Fruit fly (Drosophila melanogaster) whole organism, prepupa: Measurements from ENCODE around the gene CG11456.

Experiments used
- Blimp-1 ChIP-seq: fragments of 200-800 bp; sonication (Bioruptor generic); optimal IDR thresholded peaks from 3 replicates; lab custom pipeline; 2017; ENCODE audit warnings: missing biosample characterization, missing genetic modification characterization, mild to moderate bottlenecking, moderate library complexity, missing genetic modification reagents
- CG10631 ChIP-seq: fragments of 200-800 bp; sonication (Bioruptor generic); optimal IDR thresholded peaks from 2 replicates; lab custom pipeline; 2016; ENCODE audit warnings: missing biosample characterization, missing genetic modification characterization
- CG10669 ChIP-seq: fragments of 200-800 bp; sonication (Bioruptor generic); optimal IDR thresholded peaks from 3 replicates; lab custom pipeline; 2018; ENCODE audit warnings: missing biosample characterization, mild to moderate bottlenecking, missing genetic modification characterization, moderate library complexity
- CG11294 ChIP-seq: fragments of 200-800 bp; sonication (Bioruptor generic); IDR thresholded peaks from 2 replicates; pipeline ENCODE4 v1.3.6; 2022; ENCODE audit warnings: missing biosample characterization, missing genetic modification characterization
- CG11762 ChIP-seq: fragments of 200-800 bp; sonication (Bioruptor generic); optimal IDR thresholded peaks from 3 replicates; lab custom pipeline; 2016; ENCODE audit warnings: missing biosample characterization, missing genetic modification characterization; ENCODE audit not compliant: insufficient read depth
- CG11902 ChIP-seq: fragments of 200-800 bp; sonication (Bioruptor generic); optimal IDR thresholded peaks from 3 replicates; lab custom pipeline; 2016; ENCODE audit warnings: missing biosample characterization, missing genetic modification characterization
- CG15336 ChIP-seq: fragments of 200-800 bp; sonication (Bioruptor generic); IDR thresholded peaks from 2 replicates; pipeline ENCODE4 v1.3.6; 2022; ENCODE audit warnings: missing biosample characterization, missing genetic modification characterization
- CG1621 ChIP-seq: fragments of 200-800 bp; sonication (Bioruptor generic); optimal IDR thresholded peaks from 3 replicates; lab custom pipeline; 2018; ENCODE audit warnings: missing biosample characterization, mild to moderate bottlenecking, missing genetic modification characterization
- CG16779 ChIP-seq: fragments of 200-800 bp; sonication (Bioruptor generic); optimal IDR thresholded peaks from 3 replicates; lab custom pipeline; 2017; ENCODE audit warnings: missing biosample characterization, mild to moderate bottlenecking, missing genetic modification characterization
- CG3032 ChIP-seq: fragments of 200-800 bp; optimal IDR thresholded peaks from 2 replicates; lab custom pipeline; 2019; ENCODE audit warnings: missing biosample characterization, mild to moderate bottlenecking, missing genetic modification characterization, moderate library complexity
- CG31627 ChIP-seq: fragments of 200-800 bp; sonication (Bioruptor generic); optimal IDR thresholded peaks from 3 replicates; lab custom pipeline; 2016; ENCODE audit warnings: missing biosample characterization, missing genetic modification characterization
- CG34406 ChIP-seq: fragments of 200-800 bp; sonication (Bioruptor generic); optimal IDR thresholded peaks from 3 replicates; lab custom pipeline; 2016; ENCODE audit warnings: missing biosample characterization, missing genetic modification characterization
- CG3919 ChIP-seq: fragments of 200-800 bp; sonication (Bioruptor generic); optimal IDR thresholded peaks from 3 replicates; lab custom pipeline; 2016; ENCODE audit warnings: missing biosample characterization, missing genetic modification characterization
- CG6276 ChIP-seq: fragments of 200-800 bp; sonication (Bioruptor generic); optimal IDR thresholded peaks from 2 replicates; lab custom pipeline; 2017; ENCODE audit warnings: missing biosample characterization, mild to moderate bottlenecking, missing genetic modification characterization
- CG6792 ChIP-seq: fragments of 200-800 bp; sonication (Bioruptor generic); optimal IDR thresholded peaks from 3 replicates; lab custom pipeline; 2016; ENCODE audit warnings: missing biosample characterization, missing genetic modification characterization
- CG6808 ChIP-seq: fragments of 200-800 bp; sonication (Bioruptor generic); optimal IDR thresholded peaks from 3 replicates; lab custom pipeline; 2017; ENCODE audit warnings: missing biosample characterization, missing genetic modification characterization, mild to moderate bottlenecking, moderate library complexity, missing genetic modification reagents
- CG6854 ChIP-seq: fragments of 200-800 bp; sonication (Bioruptor generic); optimal IDR thresholded peaks from 2 replicates; lab custom pipeline; 2017; ENCODE audit warnings: missing biosample characterization, mild to moderate bottlenecking, missing genetic modification characterization
- CG7368 ChIP-seq: fragments of 200-800 bp; sonication (Bioruptor generic); optimal IDR thresholded peaks from 3 replicates; lab custom pipeline; 2016; ENCODE audit warnings: missing biosample characterization, missing genetic modification characterization
- CG8632 ChIP-seq: fragments of 200-800 bp; sonication (Bioruptor generic); optimal IDR thresholded peaks from 3 replicates; lab custom pipeline; 2016; ENCODE audit warnings: missing biosample characterization, missing genetic modification characterization
- CG9139 ChIP-seq: fragments of 200-800 bp; sonication (Bioruptor generic); optimal IDR thresholded peaks from 3 replicates; lab custom pipeline; 2017; ENCODE audit warnings: missing biosample characterization, mild to moderate bottlenecking, missing genetic modification characterization
- Eip75B ChIP-seq: fragments of 200-800 bp; sonication (Bioruptor generic); optimal IDR thresholded peaks from 3 replicates; lab custom pipeline; 2016; ENCODE audit warnings: missing biosample characterization, missing genetic modification characterization
- Eip78C ChIP-seq: fragments of 200-800 bp; sonication (Bioruptor generic); peaks from one replicate; lab custom pipeline; 2016; ENCODE audit warnings: missing biosample characterization, missing genetic modification characterization
- Eip93F ChIP-seq: fragments of 200-800 bp; sonication (Bioruptor generic); optimal IDR thresholded peaks from 2 replicates; lab custom pipeline; 2016; ENCODE audit warnings: missing biosample characterization, mild to moderate bottlenecking, missing genetic modification characterization
- Gug ChIP-seq: fragments of 200-800 bp; sonication (Bioruptor generic); IDR thresholded peaks from 2 replicates; pipeline ENCODE4 v1.3.6; 2022; ENCODE audit warnings: missing biosample characterization, missing genetic modification characterization
- Hr39 ChIP-seq: fragments of 200-800 bp; sonication (Bioruptor generic); optimal IDR thresholded peaks from 2 replicates; lab custom pipeline; 2016; ENCODE audit warnings: missing biosample characterization, missing genetic modification characterization
- Hr4 ChIP-seq: fragments of 200-800 bp; sonication (Bioruptor generic); optimal IDR thresholded peaks from 3 replicates; lab custom pipeline; 2016; ENCODE audit warnings: missing biosample characterization, missing genetic modification characterization
- Lpt ChIP-seq: fragments of 200-800 bp; sonication (Bioruptor generic); optimal IDR thresholded peaks from 3 replicates; lab custom pipeline; 2016; ENCODE audit warnings: missing biosample characterization, missing genetic modification characterization
- Met ChIP-seq: fragments of 200-800 bp; sonication (Bioruptor generic); optimal IDR thresholded peaks from 3 replicates; lab custom pipeline; 2016; ENCODE audit warnings: missing biosample characterization, missing genetic modification characterization
- Smox ChIP-seq: fragments of 200-800 bp; sonication (Bioruptor generic); optimal IDR thresholded peaks from 3 replicates; lab custom pipeline; 2016; ENCODE audit warnings: missing biosample characterization, missing genetic modification characterization
- Sox14 ChIP-seq: fragments of 200-800 bp; sonication (Bioruptor generic); optimal IDR thresholded peaks from 3 replicates; lab custom pipeline; 2016; ENCODE audit warnings: missing biosample characterization, missing genetic modification characterization
- achi ChIP-seq: fragments of 200-800 bp; sonication (Bioruptor generic); optimal IDR thresholded peaks from 3 replicates; lab custom pipeline; 2016; ENCODE audit warnings: missing biosample characterization, missing genetic modification characterization
- cyc ChIP-seq: fragments of 200-800 bp; sonication (Bioruptor generic); optimal IDR thresholded peaks from 3 replicates; lab custom pipeline; 2016; ENCODE audit warnings: missing biosample characterization, missing genetic modification characterization
- dac ChIP-seq: fragments of 200-800 bp; sonication (Bioruptor generic); optimal IDR thresholded peaks from 2 replicates; lab custom pipeline; 2017; ENCODE audit warnings: missing biosample characterization, mild to moderate bottlenecking, missing genetic modification characterization
- dsx ChIP-seq: fragments of 200-800 bp; optimal IDR thresholded peaks from 3 replicates; lab custom pipeline; 2019; ENCODE audit warnings: missing biosample characterization, mild to moderate bottlenecking, missing genetic modification characterization, moderate library complexity; ENCODE audit not compliant: poor library complexity, severe bottlenecking
- eg ChIP-seq: fragments of 200-800 bp; sonication (Bioruptor generic); IDR thresholded peaks from 3 replicates; pipeline ENCODE4 v1.3.6; 2022; ENCODE audit warnings: missing biosample characterization, missing genetic modification characterization
- esn ChIP-seq: fragments of 200-800 bp; sonication (Bioruptor generic); optimal IDR thresholded peaks from 2 replicates; lab custom pipeline; 2016; ENCODE audit warnings: missing biosample characterization, mild to moderate bottlenecking, missing genetic modification characterization, moderate library complexity
- fd59A ChIP-seq: fragments of 200-800 bp; sonication (Bioruptor generic); optimal IDR thresholded peaks from 2 replicates; lab custom pipeline; 2017; ENCODE audit warnings: missing biosample characterization, mild to moderate bottlenecking, missing genetic modification characterization, missing genetic modification reagents
- fkh ChIP-seq: fragments of 200-800 bp; sonication (Bioruptor generic); optimal IDR thresholded peaks from 3 replicates; lab custom pipeline; 2017; ENCODE audit warnings: missing biosample characterization, mild to moderate bottlenecking, missing genetic modification characterization, moderate library complexity
- pdm3 ChIP-seq: fragments of 200-800 bp; sonication (Bioruptor generic); optimal IDR thresholded peaks from 3 replicates; lab custom pipeline; 2016; ENCODE audit warnings: missing biosample characterization, missing genetic modification characterization
- salr ChIP-seq, 2 experiments: fragments of 200-800 bp; sonication (Bioruptor generic); optimal IDR thresholded peaks; 3 replicates each; lab custom pipeline; 2016 to 2018; ENCODE audit warnings: missing biosample characterization in 2 of 2, missing genetic modification characterization in 2 of 2, mild to moderate bottlenecking in 1 of 2
- spab ChIP-seq: fragments of 200-800 bp; sonication (Bioruptor generic); optimal IDR thresholded peaks from 2 replicates; lab custom pipeline; 2017; ENCODE audit warnings: missing biosample characterization, mild to moderate bottlenecking, missing genetic modification characterization, missing genetic modification reagents
- ss ChIP-seq, 2 experiments: fragments of 200-800 bp; sonication (Bioruptor generic); optimal IDR thresholded peaks; 2 replicates in 1 of 2; 3 replicates in 1 of 2; lab custom pipeline; 2017 to 2018; ENCODE audit warnings: mild to moderate bottlenecking in 2 of 2, missing biosample characterization in 2 of 2, missing genetic modification characterization in 2 of 2, moderate library complexity in 1 of 2
- topi ChIP-seq: fragments of 200-800 bp; sonication (Bioruptor generic); optimal IDR thresholded peaks from 3 replicates; lab custom pipeline; 2016; ENCODE audit warnings: missing biosample characterization, missing genetic modification characterization
- vri ChIP-seq: fragments of 200-800 bp; sonication (Bioruptor generic); optimal IDR thresholded peaks from 3 replicates; lab custom pipeline; 2016; ENCODE audit warnings: missing biosample characterization, mild to moderate bottlenecking, missing genetic modification characterization

Gene CG11456

DNA sequence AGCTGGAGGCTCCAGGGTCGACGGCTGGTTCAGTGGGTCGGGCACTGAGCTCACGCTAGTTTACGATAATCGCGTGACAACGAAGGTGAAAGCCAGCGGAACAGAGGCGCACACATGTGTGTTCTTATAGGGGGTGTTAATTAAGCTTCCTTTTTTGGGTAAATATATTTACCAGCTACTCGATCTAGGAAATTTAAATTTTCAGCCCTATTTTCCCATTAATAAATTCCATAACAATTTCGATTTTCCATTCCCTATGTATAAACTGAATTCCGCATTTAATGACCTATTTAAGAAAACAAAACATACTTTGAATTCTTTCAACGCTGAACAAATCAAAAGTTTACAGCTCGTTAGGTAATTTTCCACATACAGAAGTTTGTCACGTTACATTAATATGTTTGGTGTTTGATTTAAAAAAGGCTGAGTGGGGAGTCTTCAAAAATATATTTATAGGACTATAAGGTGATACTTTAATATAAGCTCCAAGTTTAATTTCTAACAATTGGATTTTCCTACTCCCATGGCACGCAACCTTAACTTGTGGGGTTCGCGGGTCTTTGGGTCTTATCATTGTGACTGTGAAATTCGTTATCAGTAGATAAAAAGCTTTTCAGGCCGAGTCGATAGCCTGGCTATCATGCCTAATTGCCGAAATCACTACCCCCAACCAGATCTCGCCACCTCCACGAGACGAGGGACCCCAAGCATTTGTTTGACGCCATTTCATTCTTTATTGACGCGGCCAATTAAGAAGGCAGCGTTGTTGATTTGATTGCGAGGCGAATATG, 4.6 kb upstream of the CG11456 start, which contains the start of gene CG13255 (continued):
- TF ChIP-seq Met (GFP tag; lab: Kevin White, UChicago) (peak; percentile 15), dsx (no peak), Eip75B (GFP tag; lab: Kevin White, UChicago) (peak; percentile 29), esn (GFP tag; lab: Kevin White, UChicago) (peak; percentile 56), dac (no peak), CG3032 (tag; lab: Kevin White, UChicago) (no peak), vri (GFP tag; lab: Kevin White, UChicago) (no peak), CG16779 (tag; lab: Kevin White, UChicago) (no peak)
- TF ChIP-seq, all 60 proteins: peak for 14

dm6 chr3L:20837831-20838301, 3.9 kb upstream of the CG11456 start:
- TF ChIP-seq vri (GFP tag; lab: Kevin White, UChicago) = peak; percentile 55
- TF ChIP-seq CG6276 (GFP tag; lab: Kevin White, UChicago) = no peak
- TF ChIP-seq Hr4 (GFP tag; lab: Kevin White, UChicago) = no peak
- TF ChIP-seq, all 60 proteins: peak for 1

DNA sequence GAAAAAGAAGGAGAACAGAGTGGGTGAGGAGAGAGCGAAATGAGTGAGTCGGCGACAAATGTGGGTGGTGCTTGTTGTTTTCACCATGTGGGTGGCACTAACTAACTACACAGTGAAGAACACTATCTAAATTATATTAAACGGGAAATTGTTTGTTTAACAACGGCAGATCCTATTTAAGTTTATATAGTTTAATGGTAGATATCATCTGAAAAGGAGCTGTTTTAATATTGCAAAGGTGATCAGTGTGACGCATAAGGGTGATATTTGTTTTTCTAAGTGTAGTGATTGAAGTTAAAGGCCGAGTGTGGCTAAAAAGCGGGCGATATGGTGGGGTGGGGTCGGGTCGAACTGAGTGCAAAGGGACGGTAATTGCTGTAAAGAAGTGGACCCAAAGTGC, 6.8 kb downstream of the CG11456 start:
- TF ChIP-seq esn (GFP tag; lab: Kevin White, UChicago) = no peak
- TF ChIP-seq pdm3 = no peak
- TF ChIP-seq CG6854 (GFP tag; lab: Kevin White, UChicago) = no peak
- no peak for TF ChIP-seq CG9139 (GFP tag; lab: Kevin White, UChicago)
- TF ChIP-seq Eip93F = no peak
- no peak for TF ChIP-seq salr (GFP tag; optimal IDR thresholded peaks at IDR 0.05; lab: Kevin White, UChicago)
- TF ChIP-seq CG3919 (GFP tag; lab: Kevin White, UChicago) = no peak
- no peak for TF ChIP-seq CG31627 (GFP tag; lab: Kevin White, UChicago)
- TF ChIP-seq CG10631 (GFP tag; lab: Kevin White, UChicago) = no peak
- TF ChIP-seq fd59A (GFP tag; lab: Kevin White, UChicago) = no peak
- no peak for TF ChIP-seq eg (GFP tag; lab: Robert Waterston, UW)
- no peak for TF ChIP-seq dsx
- no peak for TF ChIP-seq CG11762
- TF ChIP-seq CG34406 (GFP tag; lab: Kevin White, UChicago) = no peak
- TF ChIP-seq ss (GFP tag; optimal IDR thresholded peaks at IDR 0.05; lab: Kevin White, UChicago) = no peak
- no peak for TF ChIP-seq Eip78C (GFP tag; lab: Kevin White, UChicago)
- TF ChIP-seq Blimp-1 (GFP tag; lab: Kevin White, UChicago) = no peak
- no peak for TF ChIP-seq Eip75B (GFP tag; lab: Kevin White, UChicago)
- no peak for TF ChIP-seq Lpt
- TF ChIP-seq topi (GFP tag; lab: Kevin White, UChicago) = no peak

- TF ChIP-seq Eip93F (no peak), spab (GFP tag; lab: Kevin White, UChicago) (no peak), Gug (GFP tag; lab: Robert Waterston, UW) (no peak), cyc (no peak), CG8632 (GFP tag; lab: Kevin White, UChicago) (no peak), CG6792 (GFP tag; lab: Kevin White, UChicago) (no peak), CG15336 (GFP tag; lab: Robert Waterston, UW) (no peak), Smox (GFP tag; lab: Kevin White, UChicago) (no peak), CG11902 (GFP tag; lab: Kevin White, UChicago) (no peak), Eip75B (GFP tag; lab: Kevin White, UChicago) (no peak), CG6808 (GFP tag; lab: Kevin White, UChicago) (no peak), CG7368 (no peak), achi (GFP tag; lab: Kevin White, UChicago) (no peak), vri (GFP tag; lab: Kevin White, UChicago) (no peak), fkh (no peak), CG1621 (tag; lab: Kevin White, UChicago) (no peak), Sox14 (GFP tag; lab: Kevin White, UChicago) (no peak), CG11294 (no peak), Hr39 (GFP tag; lab: Kevin White, UChicago) (no peak), CG10669 (no peak)
These were observed 15.8 kb downstream of the CG11456 start for dm6 chr3L:20857609-20858008.
